Worm (Caenorhabditis elegans) whole organism, mixed stage, embryonic: ENCODE measurements around the gene hrpu-1.

Experiments
- blmp-1 ChIP-seq: fragments of 150-350 bp; optimal IDR thresholded peaks from 2 replicates; lab custom pipeline; 2014; ENCODE audit warnings: missing biosample characterization, missing genetic modification characterization
- ceh-43 ChIP-seq: fragments of 200-800 bp; sonication (Bioruptor generic); optimal IDR thresholded peaks from 2 replicates; lab custom pipeline; 2018; ENCODE audit warnings: mild to moderate bottlenecking, missing genetic modification characterization, moderate library complexity, missing compliant biosample characterization
- ces-1 ChIP-seq: fragments of 150-350 bp; optimal IDR thresholded peaks from 2 replicates; lab custom pipeline; 2014; ENCODE audit warnings: missing biosample characterization, missing genetic modification reagents, missing genetic modification characterization
- lin-13 ChIP-seq: fragments of 150-350 bp; optimal IDR thresholded peaks from 2 replicates; lab custom pipeline; 2014; ENCODE audit warnings: missing biosample characterization, missing genetic modification characterization
- lsy-2 ChIP-seq: fragments of 150-350 bp; optimal IDR thresholded peaks from 2 replicates; lab custom pipeline; 2014; ENCODE audit warnings: missing biosample characterization, missing genetic modification characterization
- mab-5 ChIP-seq: fragments of 150-350 bp; optimal IDR thresholded peaks from 2 replicates; lab custom pipeline; 2014; ENCODE audit warnings: missing biosample characterization, missing genetic modification characterization
- mep-1 ChIP-seq: fragments of 150-350 bp; optimal IDR thresholded peaks from 2 replicates; lab custom pipeline; 2017; ENCODE audit warnings: missing biosample characterization, missing genetic modification reagents, missing genetic modification characterization, inconsistent platforms
- nhr-12 ChIP-seq: fragments of 150-350 bp; optimal IDR thresholded peaks from 2 replicates; lab custom pipeline; 2014; ENCODE audit warnings: missing biosample characterization, missing genetic modification characterization
- nhr-237 ChIP-seq: fragments of 150-350 bp; optimal IDR thresholded peaks from 2 replicates; lab custom pipeline; 2014; ENCODE audit warnings: missing biosample characterization, missing genetic modification characterization
- nhr-28 ChIP-seq: fragments of 150-350 bp; optimal IDR thresholded peaks from 2 replicates; lab custom pipeline; 2014; ENCODE audit warnings: missing biosample characterization, missing genetic modification characterization
- snpc-4 ChIP-seq: fragments of 150-350 bp; optimal IDR thresholded peaks from 2 replicates; lab custom pipeline; 2014; ENCODE audit warnings: missing biosample characterization, missing genetic modification characterization
- unc-39 ChIP-seq: fragments of 150-350 bp; optimal IDR thresholded peaks from 2 replicates; lab custom pipeline; 2014; ENCODE audit warnings: missing biosample characterization, missing genetic modification characterization
- zip-8 ChIP-seq: fragments of 150-350 bp; optimal IDR thresholded peaks from 2 replicates; lab custom pipeline; 2014; ENCODE audit warnings: missing biosample characterization, missing genetic modification characterization

- TF ChIP-seq blmp-1, result no peak
- TF ChIP-seq lsy-2 (tag; lab: Kevin White, UChicago), result no peak
- no peak for TF ChIP-seq nhr-12 (tag; lab: Kevin White, UChicago)
- TF ChIP-seq snpc-4 (tag; lab: Kevin White, UChicago), result no peak
- no peak for TF ChIP-seq mab-5 (tag; lab: Kevin White, UChicago)
- no peak for TF ChIP-seq zip-8
- TF ChIP-seq nhr-28, result no peak
- no peak for TF ChIP-seq nhr-237 (tag; lab: Kevin White, UChicago)
- no peak for TF ChIP-seq ceh-43 (GFP tag; lab: Kevin White, UChicago)
- TF ChIP-seq ces-1 (GFP tag; lab: Kevin White, UChicago), result no peak
- no peak for TF ChIP-seq unc-39 (tag; lab: Kevin White, UChicago)
- TF ChIP-seq mep-1 (tag; lab: Kevin White, UChicago), result no peak
- no peak for TF ChIP-seq lin-13
Measured at ce11 chrIV:15049288-15050094, 10.1 kb downstream of the hrpu-1 start.
